Fruit fly (Drosophila melanogaster): Measurements from ENCODE around the gene CG10077.

Gene CG10077

DNA sequence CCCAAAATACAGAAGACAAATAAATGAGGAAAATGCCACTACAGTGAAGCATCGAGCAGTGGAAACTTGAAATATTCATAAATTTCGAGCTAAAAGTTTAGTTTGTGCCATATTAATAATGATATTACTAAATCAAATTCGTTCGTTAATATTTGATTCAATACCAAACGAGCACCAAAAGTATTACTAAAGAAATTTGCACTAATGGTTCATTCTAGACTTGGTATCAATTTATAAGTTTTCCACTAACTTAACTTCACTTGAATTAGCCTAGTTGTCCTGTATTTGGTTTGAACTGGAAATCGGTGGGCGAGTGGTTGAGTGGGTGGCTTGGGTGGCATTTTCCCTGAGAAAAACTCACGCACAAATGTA, 11.8 kb downstream of the CG10077 start (continued):
- TF ChIP-seq CG10462 (GFP tag; optimal IDR thresholded peaks at IDR 0.05), result no peak
- no peak for TF ChIP-seq C15 (GFP tag; IDR thresholded peaks at IDR 0.05)
- TF ChIP-seq Sry-β (GFP tag; optimal IDR thresholded peaks at IDR 0.05), result no peak
- TF ChIP-seq CG17385 (GFP tag; optimal IDR thresholded peaks at IDR 0.05), result peak; percentile 1
- no peak for TF ChIP-seq CG6683 (GFP tag; optimal IDR thresholded peaks at IDR 0.05)
- no peak for TF ChIP-seq scrt (GFP tag; optimal IDR thresholded peaks at IDR 0.05)
- no peak for TF ChIP-seq ro (GFP tag; IDR thresholded peaks at IDR 0.05)
- no peak for TF ChIP-seq phol (tag; optimal IDR thresholded peaks at IDR 0.05)
- TF ChIP-seq CG10274 (GFP tag; optimal IDR thresholded peaks at IDR 0.05), result no peak
- no peak for TF ChIP-seq Gug (GFP tag; IDR thresholded peaks at IDR 0.05)
- no peak for TF ChIP-seq Chrac-16 (GFP tag; optimal IDR thresholded peaks at IDR 0.05)
- TF ChIP-seq Ssrp (tag; optimal IDR thresholded peaks at IDR 0.05), result peak; percentile 20
- no peak for TF ChIP-seq gro (GFP tag; optimal IDR thresholded peaks at IDR 0.05)
- no peak for TF ChIP-seq Spps (tag; optimal IDR thresholded peaks at IDR 0.05)
- TF ChIP-seq p53 (GFP tag; optimal IDR thresholded peaks at IDR 0.05), result no peak
- no peak for TF ChIP-seq wdn (GFP tag; IDR thresholded peaks at IDR 0.05)
- TF ChIP-seq Fer3 (tag; optimal IDR thresholded peaks at IDR 0.05), result no peak
- no peak for TF ChIP-seq TFAM (GFP tag; optimal IDR thresholded peaks at IDR 0.05)
- no peak for TF ChIP-seq chn (GFP tag; optimal IDR thresholded peaks at IDR 0.05)
- TF ChIP-seq Nf-YC (tag; optimal IDR thresholded peaks at IDR 0.05), result peak; percentile 1
- peak in 1 of 2 experiments; percentile 40 for TF ChIP-seq Hr51 (GFP tag; optimal IDR thresholded peaks at IDR 0.05)
- TF ChIP-seq maf-S (GFP tag; optimal IDR thresholded peaks at IDR 0.05), result no peak
- TF ChIP-seq sens-2 (GFP tag; IDR thresholded peaks at IDR 0.05), result no peak
- no peak for TF ChIP-seq ind (GFP tag; optimal IDR thresholded peaks at IDR 0.05)
- TF ChIP-seq Neu2 (GFP tag; optimal IDR thresholded peaks at IDR 0.05; ENCODE audit: borderline replicate concordance), result no peak
- peak in 1 of 2 experiments; percentile 11 for TF ChIP-seq dpn (GFP tag; optimal IDR thresholded peaks at IDR 0.05)
- TF ChIP-seq CG13775 (GFP tag; optimal IDR thresholded peaks at IDR 0.05), result no peak
- TF ChIP-seq schlank (tag; optimal IDR thresholded peaks at IDR 0.05), result no peak
- no peak for TF ChIP-seq CG2889 (GFP tag; IDR thresholded peaks at IDR 0.05)
- TF ChIP-seq pnt (GFP tag; optimal IDR thresholded peaks at IDR 0.05), result no peak
- TF ChIP-seq CG33557 (GFP tag; optimal IDR thresholded peaks at IDR 0.05), result no peak
- no peak for TF ChIP-seq tx (GFP tag; optimal IDR thresholded peaks at IDR 0.05)
- TF ChIP-seq oc (tag; optimal IDR thresholded peaks at IDR 0.05), result no peak
- TF ChIP-seq CG32772 (GFP tag; IDR thresholded peaks at IDR 0.05), result no peak
- TF ChIP-seq Mad (GFP tag; optimal IDR thresholded peaks at IDR 0.05), result no peak
- TF ChIP-seq CG4730 (GFP tag; IDR thresholded peaks at IDR 0.05), result no peak
- TF ChIP-seq CG13287 (GFP tag; IDR thresholded peaks at IDR 0.05; ENCODE audit: partially characterized antibody), result no peak
- no peak for TF ChIP-seq cato (GFP tag; optimal IDR thresholded peaks at IDR 0.05; ENCODE audit: borderline replicate concordance)
- TF ChIP-seq lilli (GFP tag; optimal IDR thresholded peaks at IDR 0.05), result peak; percentile 16
- TF ChIP-seq Ptx1 (GFP tag; IDR thresholded peaks at IDR 0.05), result no peak
- TF ChIP-seq psq (GFP tag; optimal IDR thresholded peaks at IDR 0.05), result no peak
- TF ChIP-seq CG1233 (GFP tag; optimal IDR thresholded peaks at IDR 0.05), result no peak
- no peak for TF ChIP-seq CG4617 (GFP tag; optimal IDR thresholded peaks at IDR 0.05; ENCODE audit: borderline replicate concordance)
- no peak for TF ChIP-seq CG4854 (GFP tag; optimal IDR thresholded peaks at IDR 0.05)
- TF ChIP-seq Blimp-1 (GFP tag; optimal IDR thresholded peaks at IDR 0.05), result no peak
- peak; percentile 25 for TF ChIP-seq CG7556 (GFP tag; optimal IDR thresholded peaks at IDR 0.05)
- no peak for TF ChIP-seq CG8089 (GFP tag; optimal IDR thresholded peaks at IDR 0.05)
- no peak for TF ChIP-seq Bteb2 (GFP tag; optimal IDR thresholded peaks at IDR 0.05)
- TF ChIP-seq H2.0 (GFP tag; IDR thresholded peaks at IDR 0.05), result no peak
- no peak for TF ChIP-seq Pdp1 (GFP tag; optimal IDR thresholded peaks at IDR 0.05)
- TF ChIP-seq tup (GFP tag; optimal IDR thresholded peaks at IDR 0.05), result no peak
- no peak for TF ChIP-seq ab (GFP tag; optimal IDR thresholded peaks at IDR 0.05)

Data from whole organism, embryonic.